Worm (Caenorhabditis elegans) whole organism, mixed stage, embryonic: ENCODE measurements around the gene C35A11.4.

Source experiments
- M03D4.4 ChIP-seq: sonication (generic microtip); optimal IDR thresholded peaks from 2 replicates; lab custom pipeline; 2017; ENCODE audit warnings: mild to moderate bottlenecking, missing genetic modification characterization, missing compliant biosample characterization
- elt-1 ChIP-seq: sonication (generic microtip); optimal IDR thresholded peaks from 2 replicates; lab custom pipeline; 2017; ENCODE audit warnings: missing genetic modification characterization, mild to moderate bottlenecking, missing compliant biosample characterization, antibody characterized with exemption, moderate library complexity, borderline replicate concordance; ENCODE audit not compliant: insufficient read depth
- ham-2 ChIP-seq: fragments of 200-800 bp; sonication (Bioruptor generic); optimal IDR thresholded peaks from 2 replicates; lab custom pipeline; 2018; ENCODE audit warnings: mild to moderate bottlenecking, missing genetic modification characterization, missing compliant biosample characterization
- lin-13 ChIP-seq: fragments of 150-350 bp; optimal IDR thresholded peaks from 2 replicates; lab custom pipeline; 2014; ENCODE audit warnings: missing biosample characterization, missing genetic modification characterization
- mep-1 ChIP-seq: fragments of 150-350 bp; optimal IDR thresholded peaks from 2 replicates; lab custom pipeline; 2017; ENCODE audit warnings: missing biosample characterization, missing genetic modification reagents, missing genetic modification characterization, inconsistent platforms
- nhr-12 ChIP-seq: fragments of 150-350 bp; optimal IDR thresholded peaks from 2 replicates; lab custom pipeline; 2014; ENCODE audit warnings: missing biosample characterization, missing genetic modification characterization
- nhr-2 ChIP-seq: fragments of 150-350 bp; optimal IDR thresholded peaks from 2 replicates; lab custom pipeline; 2014; ENCODE audit warnings: missing biosample characterization, missing genetic modification characterization
- nhr-237 ChIP-seq: fragments of 150-350 bp; optimal IDR thresholded peaks from 2 replicates; lab custom pipeline; 2014; ENCODE audit warnings: missing biosample characterization, missing genetic modification characterization
- nhr-76 ChIP-seq: sonication (generic microtip); optimal IDR thresholded peaks from 2 replicates; lab custom pipeline; 2017; ENCODE audit warnings: missing biosample characterization, missing genetic modification characterization
- snpc-4 ChIP-seq: fragments of 150-350 bp; optimal IDR thresholded peaks from 2 replicates; lab custom pipeline; 2014; ENCODE audit warnings: missing biosample characterization, missing genetic modification characterization

ce11 chrV:5392993-5393628 is at the start of gene C35A11.4:
- TF ChIP-seq nhr-237 (tag; lab: Kevin White, UChicago) (no peak), snpc-4 (tag; lab: Kevin White, UChicago) (no peak), nhr-2 (tag; lab: Kevin White, UChicago) (no peak), nhr-76 (tag; lab: Kevin White, UChicago) (no peak), elt-1 (tag; lab: Kevin White, UChicago) (no peak), ham-2 (no peak), M03D4.4 (no peak), nhr-12 (tag; lab: Kevin White, UChicago) (no peak), mep-1 (tag; lab: Kevin White, UChicago) (no peak), lin-13 (tag; lab: Kevin White, UChicago) (no peak)
